Worm (Caenorhabditis elegans) whole organism, early embryonic: ENCODE measurements around the gene Y27F2A.9.

Source experiments
- B0310.2 ChIP-seq: sonication (generic microtip); optimal IDR thresholded peaks from 2 replicates; lab custom pipeline; 2016; ENCODE audit warnings: mild to moderate bottlenecking, missing genetic modification characterization, missing compliant biosample characterization
- ama-1 ChIP-seq: fragments of 150-350 bp; optimal IDR thresholded peaks from 2 replicates; lab custom pipeline; 2014
- ceh-13 ChIP-seq: fragments of 200-800 bp; sonication (Bioruptor generic); optimal IDR thresholded peaks from 2 replicates; lab custom pipeline; 2018; ENCODE audit warnings: mild to moderate bottlenecking, missing genetic modification characterization, missing compliant biosample characterization
- hnd-1 ChIP-seq: sonication (generic microtip); optimal IDR thresholded peaks from 2 replicates; lab custom pipeline; 2016; ENCODE audit warnings: missing genetic modification characterization, missing compliant biosample characterization
- sea-1 ChIP-seq: fragments of 200-800 bp; sonication (Bioruptor generic); conservative IDR thresholded peaks from 2 replicates; pipeline ENCODE4 v1.3.6; 2022; ENCODE audit warnings: missing genetic modification characterization, missing compliant biosample characterization
- tbx-37 ChIP-seq: fragments of 200-800 bp; sonication (Bioruptor generic); conservative IDR thresholded peaks from 2 replicates; pipeline ENCODE4 v1.3.6; 2022; ENCODE audit warnings: missing genetic modification reagents, missing genetic modification characterization, missing compliant biosample characterization

- TF ChIP-seq sea-1 (no peak), ama-1 (lab: Kevin White, UChicago) (no peak), hnd-1 (tag; lab: Kevin White, UChicago) (no peak), B0310.2 (tag; lab: Kevin White, UChicago) (no peak), tbx-37 (no peak), ceh-13 (GFP tag; lab: Kevin White, UChicago) (no peak)
These were observed 19.3 kb downstream of the Y27F2A.9 start, which contains the start of gene Y27F2A.10 for ce11 chrII:3172176-3172575.
